Worm (Caenorhabditis elegans) whole organism, L1 larva: ENCODE data around the gene C14A11.9.

ENCODE experiments used
- aly-2 ChIP-seq: fragments of 150-350 bp; optimal IDR thresholded peaks from 2 replicates; lab custom pipeline; 2014; ENCODE audit warnings: missing biosample characterization, missing genetic modification characterization
- blmp-1 ChIP-seq: fragments of 150-350 bp; optimal IDR thresholded peaks from 2 replicates; lab custom pipeline; 2014; ENCODE audit warnings: missing biosample characterization, missing genetic modification characterization
- ceh-63 ChIP-seq: fragments of 200-800 bp; sonication (Bioruptor generic); optimal IDR thresholded peaks from 2 replicates; lab custom pipeline; 2018; ENCODE audit warnings: mild to moderate bottlenecking, missing genetic modification characterization, missing compliant biosample characterization
- ceh-8 ChIP-seq: fragments of 200-800 bp; sonication (Bioruptor generic); optimal IDR thresholded peaks from 2 replicates; lab custom pipeline; 2018; ENCODE audit warnings: mild to moderate bottlenecking, missing genetic modification characterization, moderate library complexity, missing compliant biosample characterization
- ceh-90 ChIP-seq: sonication (generic microtip); optimal IDR thresholded peaks from 2 replicates; lab custom pipeline; 2016; ENCODE audit warnings: missing genetic modification characterization, missing compliant biosample characterization
- dsc-1 ChIP-seq: sonication (generic microtip); optimal IDR thresholded peaks from 2 replicates; lab custom pipeline; 2016; ENCODE audit warnings: mild to moderate bottlenecking, missing genetic modification characterization, missing compliant biosample characterization
- efl-1 ChIP-seq, 4 experiments: fragments of 150-350 bp; optimal IDR thresholded peaks in 3 of 4; peaks in 1 of 4; 1 replicate in 1 of 4; 2 replicates in 3 of 4; lab custom pipeline; 2014; ENCODE audit warnings: missing biosample characterization in 2 of 4, missing genetic modification characterization in 2 of 4, missing genetic modification reagents in 2 of 4
- efl-3 ChIP-seq: fragments of 200-800 bp; sonication (Bioruptor generic); optimal IDR thresholded peaks from 2 replicates; lab custom pipeline; 2018; ENCODE audit warnings: mild to moderate bottlenecking, missing genetic modification characterization, missing compliant biosample characterization
- egl-13 ChIP-seq: sonication (generic microtip); optimal IDR thresholded peaks from 2 replicates; lab custom pipeline; 2016; ENCODE audit warnings: missing genotype, missing genetic modification reagents, missing genetic modification characterization, missing compliant biosample characterization
- elt-3 ChIP-seq, 6 experiments: fragments of 150-350 bp in 1 of 6; sonication (generic microtip); optimal IDR thresholded peaks; 2 replicates each; lab custom pipeline; 2017 to 2018; ENCODE audit warnings: missing biosample characterization in 6 of 6, missing genetic modification characterization in 6 of 6, inconsistent platforms in 1 of 6
- ets-5 ChIP-seq: fragments of 200-800 bp; sonication (Bioruptor generic); IDR thresholded peaks from 2 replicates; pipeline ENCODE4 v1.3.6; 2022; ENCODE audit warnings: missing genetic modification characterization, missing compliant biosample characterization
- fkh-4 ChIP-seq: sonication (generic microtip); optimal IDR thresholded peaks from 2 replicates; lab custom pipeline; 2016; ENCODE audit warnings: missing compliant biosample characterization, missing genetic modification characterization, borderline replicate concordance
- hlh-17 ChIP-seq: fragments of 200-800 bp; sonication (Bioruptor generic); optimal IDR thresholded peaks from 2 replicates; lab custom pipeline; 2018; ENCODE audit warnings: missing genetic modification characterization, mild to moderate bottlenecking, missing compliant biosample characterization, moderate library complexity, borderline replicate concordance
- hlh-4 ChIP-seq: sonication (generic microtip); optimal IDR thresholded peaks from 2 replicates; lab custom pipeline; 2016; ENCODE audit warnings: mild to moderate bottlenecking, missing genetic modification characterization, missing compliant biosample characterization
- hpl-2 ChIP-seq: fragments of 150-350 bp; optimal IDR thresholded peaks from 2 replicates; lab custom pipeline; 2014; ENCODE audit warnings: missing biosample characterization, missing genetic modification reagents, missing genetic modification characterization
- irx-1 ChIP-seq: sonication (generic microtip); optimal IDR thresholded peaks from 2 replicates; lab custom pipeline; 2016; ENCODE audit warnings: missing genetic modification characterization, missing compliant biosample characterization
- isw-1 ChIP-seq: fragments of 200-800 bp; sonication (Bioruptor generic); IDR thresholded peaks from 2 replicates; pipeline ENCODE4 v1.3.6; 2022; ENCODE audit warnings: missing genetic modification characterization, missing compliant biosample characterization
- lin-13 ChIP-seq: fragments of 150-350 bp; optimal IDR thresholded peaks from 2 replicates; lab custom pipeline; 2014; ENCODE audit warnings: missing biosample characterization, missing genetic modification reagents, missing genetic modification characterization
- lin-14 ChIP-seq: fragments of 200-800 bp; sonication (Bioruptor generic); optimal IDR thresholded peaks from 2 replicates; lab custom pipeline; 2018; ENCODE audit warnings: mild to moderate bottlenecking, missing genetic modification characterization, moderate library complexity, missing compliant biosample characterization
- lin-15B ChIP-seq: fragments of 150-350 bp; sonication (generic microtip); optimal IDR thresholded peaks from 3 replicates; lab custom pipeline; 2014; ENCODE audit warnings: missing biosample characterization, missing genetic modification characterization
- lin-35 ChIP-seq, 2 experiments: fragments of 150-350 bp; optimal IDR thresholded peaks; 2 replicates each; lab custom pipeline; 2014; ENCODE audit warnings: missing biosample characterization in 2 of 2, missing genetic modification characterization in 2 of 2, missing genetic modification reagents in 2 of 2
- lir-3 ChIP-seq: sonication (generic microtip); optimal IDR thresholded peaks from 2 replicates; lab custom pipeline; 2016; ENCODE audit warnings: mild to moderate bottlenecking, missing genetic modification characterization, moderate library complexity, missing compliant biosample characterization; ENCODE audit not compliant: poor library complexity
- mab-9 ChIP-seq: fragments of 200-800 bp; sonication (Bioruptor generic); IDR thresholded peaks from 2 replicates; pipeline ENCODE4 v1.3.6; 2022; ENCODE audit warnings: missing genetic modification reagents, missing genetic modification characterization, missing compliant biosample characterization
- mdl-1 ChIP-seq, 2 experiments: fragments of 150-350 bp; optimal IDR thresholded peaks; 2 replicates each; lab custom pipeline; 2014 to 2017; ENCODE audit warnings: missing biosample characterization in 2 of 2, missing genetic modification characterization in 2 of 2, inconsistent platforms in 1 of 2
- mef-2 ChIP-seq: fragments of 150-350 bp; optimal IDR thresholded peaks from 2 replicates; lab custom pipeline; 2014; ENCODE audit warnings: missing biosample characterization, missing genetic modification characterization
- mep-1 ChIP-seq: fragments of 150-350 bp; optimal IDR thresholded peaks from 2 replicates; lab custom pipeline; 2014; ENCODE audit warnings: missing biosample characterization, missing genetic modification characterization
- nhr-12 ChIP-seq: sonication (generic microtip); optimal IDR thresholded peaks from 2 replicates; lab custom pipeline; 2017; ENCODE audit warnings: missing biosample characterization, missing genetic modification characterization
- nhr-19 ChIP-seq: fragments of 200-800 bp; sonication (Bioruptor generic); conservative IDR thresholded peaks from 2 replicates; pipeline ENCODE4 v1.3.6; 2022; ENCODE audit warnings: missing genetic modification characterization, missing compliant biosample characterization
- nhr-20 ChIP-seq: sonication (generic microtip); optimal IDR thresholded peaks from 2 replicates; lab custom pipeline; 2016; ENCODE audit warnings: mild to moderate bottlenecking, missing genetic modification characterization, missing compliant biosample characterization
- nhr-28 ChIP-seq: fragments of 150-350 bp; optimal IDR thresholded peaks from 2 replicates; lab custom pipeline; 2014; ENCODE audit warnings: missing biosample characterization, missing genetic modification characterization
- nhr-47 ChIP-seq: sonication (generic microtip); optimal IDR thresholded peaks from 2 replicates; lab custom pipeline; 2016; ENCODE audit warnings: mild to moderate bottlenecking, missing genetic modification characterization, moderate library complexity, missing compliant biosample characterization
- nhr-71 ChIP-seq: sonication (generic microtip); optimal IDR thresholded peaks from 2 replicates; lab custom pipeline; 2016; ENCODE audit warnings: mild to moderate bottlenecking, missing genetic modification characterization, moderate library complexity, missing compliant biosample characterization
- nhr-84 ChIP-seq: sonication (generic microtip); optimal IDR thresholded peaks from 2 replicates; lab custom pipeline; 2017; ENCODE audit warnings: missing biosample characterization, missing genetic modification characterization
- nhr-90 ChIP-seq: sonication (generic microtip); optimal IDR thresholded peaks from 2 replicates; lab custom pipeline; 2016; ENCODE audit warnings: mild to moderate bottlenecking, missing genetic modification characterization, missing compliant biosample characterization; ENCODE audit not compliant: poor library complexity
- pax-3 ChIP-seq: fragments of 200-800 bp; sonication (Bioruptor generic); optimal IDR thresholded peaks from 2 replicates; lab custom pipeline; 2018; ENCODE audit warnings: mild to moderate bottlenecking, missing genetic modification characterization, moderate library complexity, missing compliant biosample characterization
- rnt-1 ChIP-seq: sonication (generic microtip); optimal IDR thresholded peaks from 2 replicates; lab custom pipeline; 2016; ENCODE audit warnings: mild to moderate bottlenecking, missing genetic modification characterization, moderate library complexity, missing compliant biosample characterization
- skn-1 ChIP-seq: fragments of 150-350 bp; optimal IDR thresholded peaks from 2 replicates; lab custom pipeline; 2014; ENCODE audit warnings: missing biosample characterization, missing genetic modification characterization
- sox-4 ChIP-seq: sonication (generic microtip); optimal IDR thresholded peaks from 2 replicates; lab custom pipeline; 2016; ENCODE audit warnings: missing genetic modification characterization, missing compliant biosample characterization
- sptf-1 ChIP-seq: fragments of 150-350 bp; optimal IDR thresholded peaks from 2 replicates; lab custom pipeline; 2014; ENCODE audit warnings: missing biosample characterization, missing genetic modification characterization
- swsn-7 ChIP-seq: sonication (generic microtip); optimal IDR thresholded peaks from 2 replicates; lab custom pipeline; 2016; ENCODE audit warnings: missing genetic modification characterization, missing compliant biosample characterization
- unc-130 ChIP-seq: fragments of 150-350 bp; optimal IDR thresholded peaks from 2 replicates; lab custom pipeline; 2017; ENCODE audit warnings: missing biosample characterization, missing genetic modification characterization, inconsistent platforms
- unc-30 ChIP-seq: sonication (generic microtip); optimal IDR thresholded peaks from 2 replicates; lab custom pipeline; 2017; ENCODE audit warnings: missing biosample characterization, missing genetic modification characterization
- vab-15 ChIP-seq: sonication (generic microtip); optimal IDR thresholded peaks from 2 replicates; lab custom pipeline; 2017; ENCODE audit warnings: missing genotype, mild to moderate bottlenecking, missing genetic modification characterization, missing compliant biosample characterization
- xbp-1 ChIP-seq: sonication (generic microtip); optimal IDR thresholded peaks from 2 replicates; lab custom pipeline; 2016; ENCODE audit warnings: missing genetic modification characterization, missing compliant biosample characterization
- zag-1 ChIP-seq: fragments of 150-350 bp; optimal IDR thresholded peaks from 2 replicates; lab custom pipeline; 2014; ENCODE audit warnings: missing biosample characterization, missing genetic modification characterization
- ztf-11 ChIP-seq, 2 experiments: sonication (generic microtip); optimal IDR thresholded peaks; 2 replicates each; lab custom pipeline; 2016 to 2017; ENCODE audit warnings: missing genetic modification characterization in 2 of 2, missing biosample characterization in 1 of 2, missing compliant biosample characterization in 1 of 2
- ztf-4 ChIP-seq: fragments of 150-350 bp; optimal IDR thresholded peaks from 2 replicates; lab custom pipeline; 2014; ENCODE audit warnings: missing biosample characterization, missing genetic modification characterization

C14A11.9 gene

ce11 chrX:2809611-2810010 lies at the start of gene C14A11.9 (continued):
- TF ChIP-seq hlh-4 (tag; lab: Kevin White, UChicago) (no peak), efl-3 (GFP tag; lab: Kevin White, UChicago) (peak; percentile 52), unc-30 (no peak), lir-3 (tag; lab: Kevin White, UChicago) (peak; percentile 56), elt-3 (tag; optimal IDR thresholded peaks at IDR 0.05; lab: Kevin White, UChicago) (peak in 3 of 6 experiments; percentile 29 to 63 (median 35)), ets-5 (GFP tag; lab: Robert Waterston, UW) (no peak), mdl-1 (tag; optimal IDR thresholded peaks at IDR 0.05; lab: Kevin White, UChicago) (peak in 1 of 2 experiments; percentile 87), efl-1 (optimal IDR thresholded peaks at IDR 0.05; lab: Kevin White, UChicago) (peak; percentile 71 to 79), efl-1 (GFP tag; optimal IDR thresholded peaks at IDR 0.05 in 1 of 2; lab: Kevin White, UChicago) (peak; percentile 70 to 98), fkh-4 (tag; lab: Kevin White, UChicago) (peak; percentile 44), nhr-47 (peak; percentile 97), ceh-90 (peak; percentile 23), lin-15B (tag; lab: Kevin White, UChicago) (peak; percentile 16), nhr-71 (tag; lab: Kevin White, UChicago) (peak; percentile 95), lin-14 (GFP tag; lab: Kevin White, UChicago) (peak; percentile 94), ztf-11 (tag; optimal IDR thresholded peaks at IDR 0.05; lab: Kevin White, UChicago) (peak in 1 of 2 experiments; percentile 66), dsc-1 (tag; lab: Kevin White, UChicago) (peak; percentile 95), mef-2 (tag; lab: Kevin White, UChicago) (peak; percentile 33), lin-35 (GFP tag; optimal IDR thresholded peaks at IDR 0.05; lab: Kevin White, UChicago) (peak; percentile 78 to 90), isw-1 (GFP tag; lab: Robert Waterston, UW) (peak; percentile 82), aly-2 (tag; lab: Kevin White, UChicago) (peak; percentile 76), nhr-19 (peak; percentile 90), unc-130 (tag; lab: Kevin White, UChicago) (peak; percentile 56), nhr-12 (tag; lab: Kevin White, UChicago) (peak; percentile 2), ceh-63 (GFP tag; lab: Kevin White, UChicago) (no peak), ztf-4 (peak; percentile 69), hlh-17 (no peak), zag-1 (peak; percentile 63), nhr-84 (no peak), vab-15 (tag; lab: Kevin White, UChicago) (no peak), blmp-1 (tag; lab: Kevin White, UChicago) (peak; percentile 69)

ce11 chrX:2858380-2858779 lies 48.9 kb upstream of the C14A11.9 start:
- no peak for TF ChIP-seq mef-2 (tag; lab: Kevin White, UChicago)
- no peak for TF ChIP-seq sox-4 (tag; lab: Kevin White, UChicago)
- TF ChIP-seq irx-1 (tag; lab: Kevin White, UChicago), result no peak
- peak; percentile 2 for TF ChIP-seq nhr-47
- peak in 1 of 2 experiments; percentile 57 for TF ChIP-seq lin-35 (GFP tag; optimal IDR thresholded peaks at IDR 0.05; lab: Kevin White, UChicago)
- TF ChIP-seq ztf-4, result no peak
- TF ChIP-seq hlh-4 (tag; lab: Kevin White, UChicago), result no peak
- TF ChIP-seq blmp-1 (tag; lab: Kevin White, UChicago), result peak; percentile 66
- peak; percentile 24 for TF ChIP-seq mep-1
- peak; percentile 44 for TF ChIP-seq unc-130 (tag; lab: Kevin White, UChicago)
- no peak for TF ChIP-seq swsn-7 (tag; lab: Kevin White, UChicago)
- no peak for TF ChIP-seq xbp-1 (tag; lab: Kevin White, UChicago)
- TF ChIP-seq fkh-4 (tag; lab: Kevin White, UChicago), result no peak
- no peak for TF ChIP-seq efl-3 (GFP tag; lab: Kevin White, UChicago)
- peak; percentile 56 for TF ChIP-seq lin-14 (GFP tag; lab: Kevin White, UChicago)
- TF ChIP-seq pax-3, result no peak
- TF ChIP-seq hpl-2 (GFP tag; lab: Kevin White, UChicago), result no peak
- TF ChIP-seq mdl-1 (tag; optimal IDR thresholded peaks at IDR 0.05; lab: Kevin White, UChicago), result no peak
- TF ChIP-seq ceh-8 (GFP tag; lab: Kevin White, UChicago), result no peak
- no peak for TF ChIP-seq dsc-1 (tag; lab: Kevin White, UChicago)
- peak; percentile 44 for TF ChIP-seq nhr-19
- TF ChIP-seq nhr-20 (tag; lab: Kevin White, UChicago), result peak; percentile 58
- TF ChIP-seq lin-13, result no peak
- no peak for TF ChIP-seq lin-15B (tag; lab: Kevin White, UChicago)
- TF ChIP-seq zag-1, result no peak
- TF ChIP-seq egl-13 (tag; lab: Kevin White, UChicago), result no peak
- TF ChIP-seq rnt-1 (tag; lab: Kevin White, UChicago), result peak; percentile 2
- TF ChIP-seq nhr-28 (tag; lab: Kevin White, UChicago), result no peak
- TF ChIP-seq sptf-1 (tag; lab: Kevin White, UChicago), result no peak
- peak; percentile 72 for TF ChIP-seq nhr-90 (tag; lab: Kevin White, UChicago)
- TF ChIP-seq mab-9 (GFP tag; lab: Robert Waterston, UW), result no peak
- peak; percentile 34 for TF ChIP-seq skn-1 (tag; lab: Kevin White, UChicago)
- TF ChIP-seq elt-3 (tag; optimal IDR thresholded peaks at IDR 0.05; lab: Kevin White, UChicago), result peak in 2 of 6 experiments; percentile 21 to 62
- peak; percentile 62 for TF ChIP-seq nhr-71 (tag; lab: Kevin White, UChicago)
- no peak for TF ChIP-seq ceh-63 (GFP tag; lab: Kevin White, UChicago)
